Fruit fly (Drosophila melanogaster) whole organism, embryonic: ENCODE measurements around the gene Fbxl4.

Experiments
- B-H2 ChIP-seq: fragments of 200-800 bp; sonication (Bioruptor generic); optimal IDR thresholded peaks from 2 replicates; lab custom pipeline; 2018; ENCODE audit warnings: missing biosample characterization, mild to moderate bottlenecking, missing genetic modification characterization
- BtbVII ChIP-seq: fragments of 200-800 bp; sonication (Bioruptor generic); optimal IDR thresholded peaks from 3 replicates; lab custom pipeline; 2017; ENCODE audit warnings: missing biosample characterization, mild to moderate bottlenecking, missing genetic modification characterization
- CG10321 ChIP-seq: fragments of 200-800 bp; sonication (Bioruptor generic); IDR thresholded peaks from 2 replicates; pipeline ENCODE4 v1.3.6; 2022; ENCODE audit warnings: missing biosample characterization, missing genetic modification characterization
- CG1233 ChIP-seq: fragments of 200-800 bp; sonication (Bioruptor generic); optimal IDR thresholded peaks from 4 replicates; lab custom pipeline; 2018; ENCODE audit warnings: missing biosample characterization, mild to moderate bottlenecking, missing genetic modification characterization
- CG13123 ChIP-seq: fragments of 200-800 bp; sonication (Bioruptor generic); optimal IDR thresholded peaks from 2 replicates; lab custom pipeline; 2016; ENCODE audit warnings: missing biosample characterization, missing genetic modification characterization
- CG14441 ChIP-seq: fragments of 200-800 bp; sonication (Bioruptor generic); IDR thresholded peaks from 2 replicates; pipeline ENCODE4 v1.3.6; 2022; ENCODE audit warnings: missing biosample characterization, missing genetic modification characterization
- CG14965 ChIP-seq: fragments of 200-800 bp; sonication (Bioruptor generic); optimal IDR thresholded peaks from 2 replicates; lab custom pipeline; 2016; ENCODE audit warnings: missing biosample characterization, missing genetic modification characterization, borderline replicate concordance
- CG2678 ChIP-seq: fragments of 200-800 bp; sonication (Bioruptor generic); optimal IDR thresholded peaks from 3 replicates; lab custom pipeline; 2019; ENCODE audit warnings: missing biosample characterization, mild to moderate bottlenecking, missing genetic modification characterization, moderate library complexity
- CG30020 ChIP-seq: fragments of 200-800 bp; optimal IDR thresholded peaks from 2 replicates; lab custom pipeline; 2019; ENCODE audit warnings: missing biosample characterization, mild to moderate bottlenecking, missing genetic modification characterization, moderate library complexity
- CG3281 ChIP-seq: fragments of 200-800 bp; sonication (Bioruptor generic); optimal IDR thresholded peaks from 3 replicates; lab custom pipeline; 2017; ENCODE audit warnings: missing biosample characterization, mild to moderate bottlenecking, missing genetic modification characterization
- CG33213 ChIP-seq: fragments of 200-800 bp; sonication (Bioruptor generic); optimal IDR thresholded peaks from 3 replicates; lab custom pipeline; 2016; ENCODE audit warnings: missing biosample characterization, missing genetic modification characterization
- CG3726 ChIP-seq: fragments of 200-800 bp; sonication (Bioruptor generic); IDR thresholded peaks from 3 replicates; pipeline ENCODE4, ENCODE4 v1.3.6; 2022; ENCODE audit warnings: missing biosample characterization, missing genetic modification characterization
- CG6272 ChIP-seq: fragments of 200-800 bp; sonication (Bioruptor generic); IDR thresholded peaks from 2 replicates; pipeline ENCODE4 v1.3.6; 2022; ENCODE audit warnings: missing biosample characterization, missing genetic modification characterization
- CG6654 ChIP-seq: fragments of 200-800 bp; sonication (Bioruptor generic); optimal IDR thresholded peaks from 2 replicates; lab custom pipeline; 2017; ENCODE audit warnings: missing biosample characterization, mild to moderate bottlenecking, missing genetic modification characterization
- CG7839 ChIP-seq: fragments of 200-800 bp; sonication (Bioruptor generic); optimal IDR thresholded peaks from 3 replicates; lab custom pipeline; 2018; ENCODE audit warnings: missing biosample characterization, mild to moderate bottlenecking, missing genetic modification characterization, moderate library complexity
- CG7987 ChIP-seq: fragments of 200-800 bp; sonication (Bioruptor generic); optimal IDR thresholded peaks from 2 replicates; lab custom pipeline; 2018; ENCODE audit warnings: missing biosample characterization, mild to moderate bottlenecking, missing genetic modification characterization, moderate library complexity
- CG9932 ChIP-seq: fragments of 200-800 bp; sonication (Bioruptor generic); IDR thresholded peaks from 2 replicates; pipeline ENCODE4 v1.3.6; 2022; ENCODE audit warnings: missing biosample characterization, missing genetic modification characterization
- D19A ChIP-seq: fragments of 200-800 bp; optimal IDR thresholded peaks from 3 replicates; lab custom pipeline; 2019; ENCODE audit warnings: missing biosample characterization, mild to moderate bottlenecking, missing genetic modification characterization, moderate library complexity
- D19B ChIP-seq: fragments of 200-800 bp; sonication (Bioruptor generic); optimal IDR thresholded peaks from 2 replicates; lab custom pipeline; 2017; ENCODE audit warnings: missing biosample characterization, mild to moderate bottlenecking, missing genetic modification characterization
- Deaf1 ChIP-seq: fragments of 200-800 bp; optimal IDR thresholded peaks from 3 replicates; lab custom pipeline; 2019; ENCODE audit warnings: missing biosample characterization, mild to moderate bottlenecking, missing genetic modification characterization, moderate library complexity
- Dll ChIP-seq: fragments of 200-800 bp; sonication (Bioruptor generic); IDR thresholded peaks from 4 replicates; pipeline ENCODE4 v1.3.6; 2022; ENCODE audit warnings: missing biosample characterization, missing genetic modification characterization; ENCODE audit not compliant: partially characterized antibody
- Drgx ChIP-seq: fragments of 200-800 bp; sonication (Bioruptor generic); IDR thresholded peaks from 2 replicates; pipeline ENCODE4 v1.3.6; 2022; ENCODE audit warnings: missing biosample characterization, missing genetic modification characterization
- Ets65A ChIP-seq: fragments of 200-800 bp; sonication (Bioruptor generic); peaks from one replicate; lab custom pipeline; 2016; ENCODE audit warnings: missing biosample characterization, missing genetic modification characterization
- Fer1 ChIP-seq: fragments of 200-800 bp; sonication (Bioruptor generic); optimal IDR thresholded peaks from 2 replicates; lab custom pipeline; 2017; ENCODE audit warnings: missing biosample characterization, mild to moderate bottlenecking, missing genetic modification characterization
- Mad ChIP-seq: fragments of 200-800 bp; sonication (Bioruptor generic); optimal IDR thresholded peaks from 2 replicates; lab custom pipeline; 2016; ENCODE audit warnings: missing biosample characterization, missing genetic modification characterization
- Med ChIP-seq: fragments of 200-800 bp; sonication (Bioruptor generic); peaks from one replicate; lab custom pipeline; 2016; ENCODE audit warnings: missing biosample characterization, missing genetic modification characterization, mild to moderate bottlenecking, inconsistent platforms, moderate library complexity
- NC2α ChIP-seq: fragments of 200-800 bp; sonication (Bioruptor generic); optimal IDR thresholded peaks from 2 replicates; lab custom pipeline; 2016; ENCODE audit warnings: missing biosample characterization, missing genetic modification characterization
- NC2β ChIP-seq: fragments of 200-800 bp; sonication (Bioruptor generic); optimal IDR thresholded peaks from 2 replicates; lab custom pipeline; 2016; ENCODE audit warnings: missing biosample characterization, missing genetic modification characterization
- NK7.1 ChIP-seq: fragments of 200-800 bp; sonication (Bioruptor generic); optimal IDR thresholded peaks from 3 replicates; lab custom pipeline; 2016; ENCODE audit warnings: missing biosample characterization, missing genetic modification characterization
- NfI ChIP-seq: fragments of 200-800 bp; sonication (Bioruptor generic); optimal IDR thresholded peaks from 3 replicates; lab custom pipeline; 2018; ENCODE audit warnings: missing biosample characterization, mild to moderate bottlenecking, missing genetic modification characterization, moderate library complexity
- Rfx ChIP-seq: fragments of 200-800 bp; sonication (Bioruptor generic); IDR thresholded peaks from 2 replicates; pipeline ENCODE4 v1.3.6; 2022; ENCODE audit warnings: missing biosample characterization, missing genetic modification characterization
- Sry-β ChIP-seq: fragments of 200-800 bp; sonication (Bioruptor generic); optimal IDR thresholded peaks from 2 replicates; lab custom pipeline; 2018; ENCODE audit warnings: missing biosample characterization, mild to moderate bottlenecking, missing genetic modification characterization, moderate library complexity
- YL-1 ChIP-seq: fragments of 200-800 bp; sonication (Bioruptor generic); optimal IDR thresholded peaks from 3 replicates; lab custom pipeline; 2017; ENCODE audit warnings: missing biosample characterization, mild to moderate bottlenecking, missing genetic modification characterization
- bbx ChIP-seq: fragments of 200-800 bp; sonication (Bioruptor generic); IDR thresholded peaks from 2 replicates; pipeline ENCODE4 v1.3.6; 2022; ENCODE audit warnings: missing biosample characterization, missing genetic modification characterization; ENCODE audit not compliant: partially characterized antibody
- dm ChIP-seq: fragments of 200-800 bp; sonication (Bioruptor generic); optimal IDR thresholded peaks from 3 replicates; lab custom pipeline; 2016; ENCODE audit warnings: missing biosample characterization, missing genetic modification characterization
- dysf ChIP-seq: fragments of 200-800 bp; sonication (Bioruptor generic); IDR thresholded peaks from 3 replicates; pipeline ENCODE4 v1.3.6; 2022; ENCODE audit warnings: missing biosample characterization, missing genetic modification characterization
- grau ChIP-seq: fragments of 200-800 bp; optimal IDR thresholded peaks from 3 replicates; lab custom pipeline; 2019; ENCODE audit warnings: missing biosample characterization, mild to moderate bottlenecking, missing genetic modification characterization, moderate library complexity
- gsb ChIP-seq: fragments of 200-800 bp; sonication (Bioruptor generic); IDR thresholded peaks from 2 replicates; pipeline ENCODE4 v1.3.6; 2022; ENCODE audit warnings: missing biosample characterization, missing genetic modification characterization
- h ChIP-seq: fragments of >200 bp; optimal IDR thresholded peaks from 2 replicates; lab custom pipeline; 2017
- phol ChIP-seq: fragments of 200-800 bp; sonication (Bioruptor generic); optimal IDR thresholded peaks from 3 replicates; lab custom pipeline; 2018; ENCODE audit warnings: missing biosample characterization, mild to moderate bottlenecking, missing genetic modification characterization, moderate library complexity
- prd ChIP-seq, 3 experiments: fragments of >200 bp in 2 of 3; fragments of 200-800 bp in 1 of 3; sonication (Bioruptor generic) in 1 of 3; optimal IDR thresholded peaks in 2 of 3; IDR thresholded peaks in 1 of 3; 2 replicates in 2 of 3; 3 replicates in 1 of 3; pipeline versions ENCODE4 v1.3.6 to Lab custom; 2017 to 2022; ENCODE audit warnings: missing biosample characterization in 1 of 3, missing genetic modification characterization in 1 of 3
- row ChIP-seq: fragments of 200-800 bp; sonication (Bioruptor generic); IDR thresholded peaks from 3 replicates; pipeline ENCODE4 v1.3.6; 2022; ENCODE audit warnings: missing biosample characterization, missing genetic modification characterization
- sd ChIP-seq: fragments of 200-800 bp; sonication (Bioruptor generic); optimal IDR thresholded peaks from 3 replicates; lab custom pipeline; 2018; ENCODE audit warnings: missing biosample characterization, mild to moderate bottlenecking, missing genetic modification characterization, moderate library complexity
- slou ChIP-seq: fragments of 200-800 bp; sonication (Bioruptor generic); optimal IDR thresholded peaks from 3 replicates; lab custom pipeline; 2016; ENCODE audit warnings: missing biosample characterization, missing genetic modification characterization
- so ChIP-seq: fragments of 200-800 bp; sonication (Bioruptor generic); IDR thresholded peaks from 3 replicates; pipeline ENCODE4 v1.3.6; 2022; ENCODE audit warnings: missing biosample characterization, missing genetic modification characterization
- sob ChIP-seq: fragments of 200-800 bp; sonication (Bioruptor generic); IDR thresholded peaks from 2 replicates; pipeline ENCODE4 v1.3.6; 2022; ENCODE audit warnings: missing biosample characterization, missing genetic modification characterization
- stc ChIP-seq: fragments of 200-800 bp; sonication (Bioruptor generic); IDR thresholded peaks from 2 replicates; pipeline ENCODE4 v1.3.6; 2022; ENCODE audit warnings: missing biosample characterization, missing genetic modification characterization
- sug ChIP-seq: fragments of 200-800 bp; optimal IDR thresholded peaks from 2 replicates; lab custom pipeline; 2019; ENCODE audit warnings: missing biosample characterization, mild to moderate bottlenecking, missing genetic modification characterization, moderate library complexity
- tin ChIP-seq: fragments of 200-800 bp; sonication (Bioruptor generic); optimal IDR thresholded peaks from 3 replicates; lab custom pipeline; 2016; ENCODE audit warnings: missing biosample characterization, missing genetic modification characterization

Gene Fbxl4

dm6 chrX:14215834-14216233 is 21.9 kb downstream of the Fbxl4 start:
- 0 out of 2 replicates have a peak, but pooled peaks have one; percentile 17 for TF ChIP-seq Rfx (GFP tag; lab: Robert Waterston, UW)
- peak; percentile 8 for TF ChIP-seq sug
- TF ChIP-seq Med (GFP tag; lab: Kevin White, UChicago), result peak; percentile 63
- TF ChIP-seq Ets65A, result peak; percentile 63
- TF ChIP-seq CG1233 (GFP tag; lab: Kevin White, UChicago), result no peak
- peak; percentile 39 for TF ChIP-seq CG3281
- peak; percentile 14 for TF ChIP-seq CG2678 (tag; lab: Kevin White, UChicago)
- no peak for TF ChIP-seq CG14965 (GFP tag; lab: Kevin White, UChicago)
- peak; percentile 24; the same call in 1 of the 2 replicates for TF ChIP-seq CG9932
- TF ChIP-seq dysf (GFP tag; lab: Robert Waterston, UW), result peak; percentile 29; the same call in 1 of the 3 replicates
- TF ChIP-seq CG10321, result no peak
- no peak for TF ChIP-seq Dll
- peak; percentile 95 for TF ChIP-seq D19A (tag; lab: Kevin White, UChicago)
- TF ChIP-seq prd (optimal IDR thresholded peaks at IDR 0.05; lab: Kevin White, UChicago), result no peak
- TF ChIP-seq prd (GFP tag; IDR thresholded peaks at IDR 0.05; lab: Robert Waterston, UW), result 0 out of 3 replicates have a peak, but pooled peaks have one; percentile 5
- peak; percentile 12 for TF ChIP-seq CG7839 (tag; lab: Kevin White, UChicago)
- peak; percentile 55; the same call in 1 of the 2 replicates for TF ChIP-seq Drgx
- TF ChIP-seq bbx (GFP tag; lab: Robert Waterston, UW), result no peak
- TF ChIP-seq grau, result peak; percentile 10
- 0 out of 2 replicates have a peak, but pooled peaks have one; percentile 13 for TF ChIP-seq sob (GFP tag; lab: Robert Waterston, UW)
- peak; percentile 73 for TF ChIP-seq sd (tag; lab: Kevin White, UChicago)
- peak; percentile 32; the same call in 1 of the 3 replicates for TF ChIP-seq row (GFP tag; lab: Robert Waterston, UW)
- TF ChIP-seq NfI (GFP tag; lab: Kevin White, UChicago), result peak; percentile 16
- TF ChIP-seq, all 482 proteins: peak for 17

dm6 chrX:14214505-14215449 is 22.9 kb downstream of the Fbxl4 start:
- TF ChIP-seq Sry-β (GFP tag; lab: Kevin White, UChicago), result no peak
- TF ChIP-seq CG6272 (GFP tag; lab: Robert Waterston, UW), result no peak
- no peak for TF ChIP-seq NK7.1 (GFP tag; lab: Kevin White, UChicago)
- peak; percentile 31 for TF ChIP-seq BtbVII
- peak; percentile 6 for TF ChIP-seq tin (GFP tag; lab: Kevin White, UChicago)
- no peak for TF ChIP-seq B-H2 (GFP tag; lab: Kevin White, UChicago)
- no peak for TF ChIP-seq YL-1
- TF ChIP-seq NC2β (GFP tag; lab: Kevin White, UChicago), result no peak
- TF ChIP-seq stc (GFP tag; lab: Robert Waterston, UW), result 0 out of 2 replicates have a peak, but pooled peaks have one; percentile 31
- no peak for TF ChIP-seq NC2α
- peak; percentile 58 for TF ChIP-seq Fer1 (GFP tag; lab: Kevin White, UChicago)
- no peak for TF ChIP-seq slou (GFP tag; lab: Kevin White, UChicago)
- no peak for TF ChIP-seq CG13123 (GFP tag; lab: Kevin White, UChicago)
- no peak for TF ChIP-seq CG30020 (tag; lab: Kevin White, UChicago)
- peak; percentile 37 for TF ChIP-seq phol (tag; lab: Kevin White, UChicago)
- TF ChIP-seq Mad (GFP tag; lab: Kevin White, UChicago), result no peak
- no peak for TF ChIP-seq CG7987
- TF ChIP-seq h, result no peak
- TF ChIP-seq dm, result no peak
- TF ChIP-seq CG14441 (GFP tag; lab: Robert Waterston, UW), result no peak
- no peak for TF ChIP-seq so (GFP tag; lab: Robert Waterston, UW)
- TF ChIP-seq CG33213, result no peak
- TF ChIP-seq Deaf1, result peak; percentile 31
- peak; percentile 44 for TF ChIP-seq D19B (GFP tag; lab: Kevin White, UChicago)
- no peak for TF ChIP-seq CG3726 (GFP tag; lab: Robert Waterston, UW)
- no peak for TF ChIP-seq gsb (GFP tag; lab: Robert Waterston, UW)
- TF ChIP-seq CG6654 (GFP tag; lab: Kevin White, UChicago), result peak; percentile 10
